Worm (Caenorhabditis elegans): ENCODE measurements around the gene T07D3.2.

DNA sequence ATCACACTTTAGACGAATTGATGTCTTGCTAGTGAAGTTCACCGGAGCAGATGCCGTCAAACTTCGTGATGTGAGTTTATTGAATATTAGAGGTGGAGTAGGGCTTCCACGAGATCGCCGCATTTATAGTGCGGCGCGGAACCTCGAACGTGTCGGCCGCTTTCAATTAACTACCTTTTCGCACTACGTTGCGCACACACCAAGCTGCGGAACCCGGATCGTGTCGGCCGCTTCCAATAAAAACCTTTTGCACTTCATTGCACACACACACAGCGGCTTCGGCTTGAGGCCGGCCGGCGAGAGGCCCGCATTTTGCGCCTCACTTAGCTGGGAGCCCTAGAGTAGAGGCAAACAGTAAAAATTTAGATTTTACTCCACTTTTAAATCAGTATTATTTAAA, 3.6 kb downstream of the T07D3.2 start:
- no peak for TF ChIP-seq vab-7 (GFP tag; IDR thresholded peaks at IDR 0.05)
- TF ChIP-seq unc-39 (tag; optimal IDR thresholded peaks at IDR 0.05), result no peak
- peak; percentile 46 for TF ChIP-seq set-16 (GFP tag; IDR thresholded peaks at IDR 0.05)
- no peak for TF ChIP-seq ZK337.2 (GFP tag; IDR thresholded peaks at IDR 0.05)
- TF ChIP-seq rbr-2 (tag; optimal IDR thresholded peaks at IDR 0.05), result no peak
- TF ChIP-seq nhr-11 (tag; optimal IDR thresholded peaks at IDR 0.05), result no peak

Data from whole organism, L4 larva.